Fruit fly (Drosophila melanogaster): Measurements from ENCODE around the gene CG18789.

Gene CG18789

DNA sequence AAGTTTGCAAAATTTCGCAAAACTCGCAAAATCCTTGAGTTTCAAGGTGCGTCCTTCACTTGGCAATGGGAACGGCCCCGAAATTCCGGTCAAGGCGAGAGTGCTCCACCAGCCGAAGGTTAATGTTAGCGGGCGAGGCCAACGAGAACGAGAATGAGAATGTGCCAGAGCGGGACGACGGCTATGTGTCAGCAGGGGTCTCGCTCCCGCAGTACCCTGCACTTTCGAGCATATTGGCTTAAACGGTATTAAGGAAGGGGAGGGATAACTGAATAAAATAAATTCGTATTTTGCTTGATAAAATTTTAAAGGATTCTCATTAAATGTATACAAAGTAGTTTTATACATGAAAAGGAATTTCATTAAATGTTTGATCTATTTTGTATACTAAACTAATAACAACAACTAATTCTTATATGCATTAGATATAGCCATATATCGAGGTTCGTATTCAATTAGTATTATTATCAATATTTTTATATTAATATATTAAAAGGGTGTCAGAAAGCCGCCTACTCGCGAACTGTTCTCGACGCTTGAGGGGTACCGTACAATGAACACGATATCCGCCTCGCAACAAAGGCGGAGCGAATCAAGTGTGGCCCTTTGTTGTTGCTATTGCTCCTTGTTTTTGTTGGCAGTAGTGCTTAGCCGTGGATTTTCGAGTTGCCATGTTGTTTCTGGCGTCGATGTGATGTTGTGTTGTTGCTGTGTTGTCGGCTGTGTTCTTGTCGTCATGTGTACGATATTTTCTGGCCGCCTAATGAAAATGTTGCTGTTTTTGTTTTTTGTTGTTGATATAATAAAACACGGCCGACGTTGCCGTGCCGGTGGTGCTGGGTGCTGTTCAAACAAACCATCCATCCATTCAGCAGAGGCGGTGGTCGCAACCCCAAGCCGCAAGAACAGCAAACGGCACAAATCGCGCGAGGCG lies 11.4 kb upstream of the CG18789 start (continued):
- TF ChIP-seq da (GFP tag; optimal IDR thresholded peaks at IDR 0.05) (no peak), sqz (GFP tag; optimal IDR thresholded peaks at IDR 0.05) (peak; percentile 81), H2.0 (GFP tag; IDR thresholded peaks at IDR 0.05) (no peak), Eip74EF (GFP tag; optimal IDR thresholded peaks at IDR 0.05) (peak in 1 of 2 experiments; percentile 98), grau (tag; optimal IDR thresholded peaks at IDR 0.05) (peak; percentile 97), Tbp (GFP tag; optimal IDR thresholded peaks at IDR 0.05) (no peak), ranshi (GFP tag; IDR thresholded peaks at IDR 0.05) (no peak), CG31388 (GFP tag; optimal IDR thresholded peaks at IDR 0.05) (peak; percentile 79), CG2875 (GFP tag; optimal IDR thresholded peaks at IDR 0.05) (peak; percentile 88), CG10274 (GFP tag; optimal IDR thresholded peaks at IDR 0.05) (peak; percentile 95), CG13296 (GFP tag; optimal IDR thresholded peaks at IDR 0.05) (peak; percentile 98), CG11560 (tag; IDR thresholded peaks at IDR 0.05) (no peak), fru (optimal IDR thresholded peaks at IDR 0.05) (no peak), CG8290 (GFP tag; optimal IDR thresholded peaks at IDR 0.05) (peak; percentile 94), CG8290 (tag; optimal IDR thresholded peaks at IDR 0.05) (peak in 1 of 2 experiments; percentile 64), Lim3 (GFP tag; IDR thresholded peaks at IDR 0.05) (no peak), lov (optimal IDR thresholded peaks at IDR 0.05) (no peak), lov (GFP tag; IDR thresholded peaks at IDR 0.05) (no peak), sob (GFP tag; IDR thresholded peaks at IDR 0.05) (no peak), prd (optimal IDR thresholded peaks at IDR 0.05) (no peak), prd (GFP tag; IDR thresholded peaks at IDR 0.05) (no peak), HHEX (GFP tag; optimal IDR thresholded peaks at IDR 0.05) (peak; percentile 93), bbx (GFP tag; IDR thresholded peaks at IDR 0.05; ENCODE audit: partially characterized antibody) (no peak), dan (GFP tag; IDR thresholded peaks at IDR 0.05) (no peak), CG1529 (GFP tag; optimal IDR thresholded peaks at IDR 0.05) (peak; percentile 86), crol (GFP tag; IDR thresholded peaks at IDR 0.05) (no peak), Vsx1 (GFP tag; optimal IDR thresholded peaks at IDR 0.05) (peak; percentile 85), al (GFP tag; IDR thresholded peaks at IDR 0.05) (no peak), CG8281 (tag; optimal IDR thresholded peaks at IDR 0.05) (peak; percentile 82), CG31365 (tag; optimal IDR thresholded peaks at IDR 0.05) (no peak), Max (GFP tag; optimal IDR thresholded peaks at IDR 0.05) (peak; percentile 90), Hr78 (GFP tag; optimal IDR thresholded peaks at IDR 0.05) (peak in 1 of 2 experiments; percentile 33), CG10431 (GFP tag; optimal IDR thresholded peaks at IDR 0.05) (peak; percentile 88), sim (GFP tag; IDR thresholded peaks at IDR 0.05) (no peak), CG3726 (GFP tag; IDR thresholded peaks at IDR 0.05) (no peak), Dad (GFP tag; optimal IDR thresholded peaks at IDR 0.05) (peak; percentile 24), Gug (GFP tag; IDR thresholded peaks at IDR 0.05) (peak; percentile 75; the same call in 3 of the 4 replicates), wor (GFP tag; IDR thresholded peaks at IDR 0.05) (no peak), CG10209 (GFP tag; optimal IDR thresholded peaks at IDR 0.05) (peak; percentile 97), YL-1 (GFP tag; optimal IDR thresholded peaks at IDR 0.05) (peak; percentile 91), CG11695 (GFP tag; IDR thresholded peaks at IDR 0.05) (no peak), Usf (GFP tag; optimal IDR thresholded peaks at IDR 0.05) (peak; percentile 94), CG15269 (tag; optimal IDR thresholded peaks at IDR 0.05) (peak; percentile 96), Camta (GFP tag; optimal IDR thresholded peaks at IDR 0.05) (peak; percentile 78), CG6765 (GFP tag; optimal IDR thresholded peaks at IDR 0.05) (peak; percentile 91), Doc3 (GFP tag; IDR thresholded peaks at IDR 0.05; ENCODE audit: partially characterized antibody) (no peak), CG15601 (tag; optimal IDR thresholded peaks at IDR 0.05) (peak; percentile 93), CG10267 (tag; optimal IDR thresholded peaks at IDR 0.05) (peak; percentile 95), jing (GFP tag; optimal IDR thresholded peaks at IDR 0.05) (peak; percentile 71), Drgx (GFP tag; IDR thresholded peaks at IDR 0.05) (no peak)
